Fruit fly (Drosophila melanogaster) whole organism, prepupa: ENCODE results near the gene shd.

Experiments used
- CG11902 ChIP-seq: fragments of 200-800 bp; sonication (Bioruptor generic); optimal IDR thresholded peaks from 3 replicates; lab custom pipeline; 2016; ENCODE audit warnings: missing biosample characterization, missing genetic modification characterization
- CG6854 ChIP-seq: fragments of 200-800 bp; sonication (Bioruptor generic); optimal IDR thresholded peaks from 2 replicates; lab custom pipeline; 2017; ENCODE audit warnings: missing biosample characterization, mild to moderate bottlenecking, missing genetic modification characterization

- TF ChIP-seq CG6854 (GFP tag; lab: Kevin White, UChicago) (no peak), CG11902 (GFP tag; lab: Kevin White, UChicago) (no peak)
Observed at dm6 chr3L:14635564-14635937, 21.3 kb downstream of the shd start.
